Worm (Caenorhabditis elegans): Measurements from ENCODE around the gene ppk-3.

Gene ppk-3

DNA sequence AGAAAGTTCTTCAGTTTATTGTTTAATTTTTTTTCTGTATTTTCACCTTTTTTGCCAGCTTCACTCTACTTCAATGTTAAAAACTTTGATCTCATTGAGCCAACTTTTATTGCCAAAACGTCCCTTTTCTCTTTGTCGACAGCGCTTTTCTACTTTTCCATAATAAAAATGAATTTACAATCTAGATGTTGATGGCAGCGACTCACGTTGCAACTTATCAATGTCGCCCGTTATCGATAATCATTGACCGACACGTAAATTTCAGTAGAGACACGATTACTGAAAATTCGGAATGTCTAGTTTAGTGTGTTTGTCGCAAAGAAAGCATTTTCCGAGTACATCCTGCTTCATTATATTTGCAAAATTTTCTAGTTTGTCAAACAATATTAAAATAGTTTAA lies 4.3 kb upstream of the ppk-3 start:
- TF ChIP-seq zip-5 (tag; optimal IDR thresholded peaks at IDR 0.05): no peak
- no peak for TF ChIP-seq nfya-1 (tag; optimal IDR thresholded peaks at IDR 0.05)
- no peak for TF ChIP-seq odd-2 (tag; optimal IDR thresholded peaks at IDR 0.05)
- peak; percentile 32 for TF ChIP-seq elt-2 (tag; optimal IDR thresholded peaks at IDR 0.05)

DNA sequence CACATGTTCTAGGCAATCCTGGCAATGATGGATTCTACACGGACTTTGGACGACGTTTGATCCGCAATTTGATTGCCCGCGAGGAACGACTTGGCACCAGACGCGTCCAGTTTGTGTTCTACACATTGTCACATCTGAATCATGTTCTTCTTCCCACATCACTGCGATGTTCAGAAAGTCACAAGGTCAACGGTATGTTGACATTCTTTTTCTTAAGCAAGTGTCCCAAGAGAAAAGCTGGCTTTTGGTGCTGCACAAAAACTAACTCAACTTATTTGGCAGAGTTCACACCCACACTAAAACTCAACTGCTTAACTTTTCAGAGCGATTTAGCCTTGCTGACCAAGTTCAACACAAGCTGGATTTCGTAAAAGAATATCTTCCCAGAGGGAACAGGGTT lies 3.1 kb upstream of the ppk-3 start:
- TF ChIP-seq unc-3 (GFP tag; conservative IDR thresholded peaks at IDR 0.05) (no peak), unc-3 (tag; optimal IDR thresholded peaks at IDR 0.05) (no peak), pha-4 (tag; optimal IDR thresholded peaks at IDR 0.05) (no peak)

DNA sequence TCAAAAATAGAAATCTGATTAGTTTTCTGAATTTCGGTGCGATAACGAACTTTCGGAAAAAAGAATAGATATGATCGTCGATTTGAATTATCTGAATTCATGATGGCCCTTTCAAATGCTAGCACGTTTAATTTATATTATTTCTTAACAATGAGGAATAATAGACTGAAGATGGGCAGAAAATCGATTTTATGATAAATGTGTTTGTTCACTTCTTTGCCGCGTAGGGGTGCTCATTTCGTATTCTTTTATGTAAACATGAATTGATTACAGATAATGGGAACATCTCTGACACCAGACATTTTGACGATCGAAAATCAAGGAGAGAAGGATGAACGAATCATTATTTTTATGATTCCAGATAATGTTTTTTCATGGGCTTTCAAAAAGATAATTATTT lies 2.0 kb upstream of the ppk-3 start, which contains the start of gene F11C1.9:
F11C1.9 (minus strand) TSS at position 101 of the 400 bp plus-strand sequence.
- TF ChIP-seq hlh-13 (GFP tag; optimal IDR thresholded peaks at IDR 0.05): no peak
- no peak for TF ChIP-seq Y22D7AL.16 (tag; optimal IDR thresholded peaks at IDR 0.05)
- TF ChIP-seq mec-3 (tag; optimal IDR thresholded peaks at IDR 0.05; ENCODE audit: borderline replicate concordance): no peak
- TF ChIP-seq ceh-45 (GFP tag; IDR thresholded peaks at IDR 0.05): no peak
- TF ChIP-seq ttx-3 (tag; optimal IDR thresholded peaks at IDR 0.05): no peak
- TF ChIP-seq ceh-22 (tag; optimal IDR thresholded peaks at IDR 0.05): no peak
- no peak for TF ChIP-seq che-1 (tag; optimal IDR thresholded peaks at IDR 0.05)
- no peak for TF ChIP-seq pha-2 (tag; optimal IDR thresholded peaks at IDR 0.05)

DNA sequence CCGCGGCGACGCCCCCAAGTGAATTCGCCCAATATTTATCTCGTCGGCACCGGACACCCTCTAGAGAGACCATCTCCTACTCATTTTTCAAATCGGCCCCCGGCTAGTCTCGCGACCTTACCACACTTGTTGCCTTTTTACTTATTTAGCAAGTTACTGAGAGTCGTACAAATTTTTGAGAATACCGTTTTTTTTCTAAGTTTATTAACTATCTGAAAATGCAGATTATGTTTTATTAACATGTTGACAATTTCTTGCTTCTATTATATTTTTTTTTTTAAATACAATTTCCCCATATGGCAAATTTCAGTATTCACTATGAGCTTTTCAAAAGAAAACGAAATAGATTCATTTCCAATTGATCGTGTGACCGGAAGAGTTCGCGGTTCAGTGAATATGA lies 1.3 kb upstream of the ppk-3 start, which contains the start of the genes F11C1.4 and F11C1.10:
F11C1.4 (plus strand) TSS at position 301 of the 400 bp plus-strand sequence.
F11C1.10 (plus strand) TSS at position 309 of the 400 bp plus-strand sequence.
- TF ChIP-seq K09A11.1 (tag; optimal IDR thresholded peaks at IDR 0.05; ENCODE audit: insufficient read depth) (no peak), C38D4.7 (GFP tag; optimal IDR thresholded peaks at IDR 0.05) (no peak), ceh-45 (GFP tag; IDR thresholded peaks at IDR 0.05) (no peak), ceh-48 (tag; optimal IDR thresholded peaks at IDR 0.05) (no peak), elt-4 (tag; optimal IDR thresholded peaks at IDR 0.05) (no peak), ceh-18 (tag; optimal IDR thresholded peaks at IDR 0.05) (no peak), ceh-34 (tag; optimal IDR thresholded peaks at IDR 0.05) (no peak), unc-3 (GFP tag; conservative IDR thresholded peaks at IDR 0.05) (no peak), unc-3 (tag; optimal IDR thresholded peaks at IDR 0.05) (no peak), dve-1 (tag; optimal IDR thresholded peaks at IDR 0.05) (no peak), lin-11 (tag; optimal IDR thresholded peaks at IDR 0.05) (no peak), tbx-7 (tag; optimal IDR thresholded peaks at IDR 0.05) (no peak)

DNA sequence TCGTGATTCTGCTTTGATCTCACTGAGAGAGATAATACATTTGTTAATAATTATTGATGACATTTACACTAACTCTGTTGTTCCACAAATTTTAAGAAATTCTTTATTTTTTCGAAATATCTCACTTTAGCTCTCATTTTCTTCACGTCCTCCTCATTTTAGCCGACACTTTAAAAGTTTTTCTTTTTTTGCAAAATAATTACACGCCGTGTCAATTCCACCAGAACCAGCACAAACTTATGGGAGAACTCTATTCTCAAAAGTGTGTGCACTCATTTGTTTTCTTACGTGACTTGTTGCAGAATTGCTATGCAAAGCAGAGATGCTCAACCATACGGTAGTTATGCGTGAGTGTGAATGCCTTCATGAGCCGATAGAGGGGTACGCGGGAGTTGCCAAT lies 10.3 kb downstream of the ppk-3 start, which contains the start of gene frpr-2:
frpr-2 (plus strand) TSS at position 301 of the 400 bp plus-strand sequence.
- TF ChIP-seq F13H6.1 (tag; optimal IDR thresholded peaks at IDR 0.05) (no peak), npax-4 (tag; optimal IDR thresholded peaks at IDR 0.05) (no peak), ref-2 (tag; optimal IDR thresholded peaks at IDR 0.05) (no peak)

DNA sequence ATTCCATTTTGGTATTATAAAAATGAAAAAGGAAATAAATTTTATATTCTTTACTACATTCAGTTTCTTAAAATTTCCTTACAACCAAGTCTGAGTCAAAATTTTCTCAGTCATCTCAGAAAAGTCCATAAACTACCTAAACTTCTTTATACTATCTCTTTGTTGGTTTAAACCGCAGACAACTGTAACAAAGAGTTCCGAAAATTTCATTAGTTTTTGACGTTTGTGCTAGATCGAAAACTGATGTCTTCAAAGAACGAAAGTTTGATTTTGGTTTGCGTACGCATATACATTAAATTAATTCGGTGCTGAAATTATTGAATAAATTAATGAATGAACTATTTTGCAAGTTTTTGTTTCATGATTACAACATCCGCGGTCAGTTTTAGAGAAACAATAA lies 16.5 kb downstream of the ppk-3 start:
- no peak for TF ChIP-seq lin-11 (tag; optimal IDR thresholded peaks at IDR 0.05)
- TF ChIP-seq elt-2 (tag; optimal IDR thresholded peaks at IDR 0.05): no peak
- TF ChIP-seq ttx-3 (tag; optimal IDR thresholded peaks at IDR 0.05): no peak

DNA sequence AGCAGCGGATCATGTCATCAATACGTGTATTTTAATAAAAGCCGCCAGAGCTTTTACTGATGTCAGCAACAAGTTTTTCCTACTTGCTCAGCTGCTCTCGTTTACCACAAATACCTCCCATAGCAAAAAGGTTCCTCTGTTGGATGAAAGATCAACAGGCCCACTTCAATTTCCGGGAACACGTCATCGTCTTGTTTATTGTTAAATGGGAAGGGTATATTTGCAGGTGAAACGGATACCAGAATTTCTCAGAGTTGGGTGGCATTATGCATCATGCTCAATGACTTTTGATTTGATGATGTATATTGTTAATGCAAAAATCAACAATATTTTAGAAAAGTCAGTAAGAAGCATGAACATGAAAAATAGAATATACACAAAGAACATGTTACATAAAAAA lies 24.3 kb downstream of the ppk-3 start:
- no peak for TF ChIP-seq pros-1 (tag; optimal IDR thresholded peaks at IDR 0.05)
- no peak for TF ChIP-seq tbx-7 (tag; optimal IDR thresholded peaks at IDR 0.05)
- no peak for TF ChIP-seq K09A11.1 (tag; optimal IDR thresholded peaks at IDR 0.05; ENCODE audit: insufficient read depth)
- TF ChIP-seq hlh-15 (tag; optimal IDR thresholded peaks at IDR 0.05): no peak
- no peak for TF ChIP-seq elt-2 (tag; optimal IDR thresholded peaks at IDR 0.05)
- TF ChIP-seq ahr-1 (tag; optimal IDR thresholded peaks at IDR 0.05): no peak
- TF ChIP-seq C38D4.7 (GFP tag; optimal IDR thresholded peaks at IDR 0.05): no peak
- no peak for TF ChIP-seq ceh-22 (tag; optimal IDR thresholded peaks at IDR 0.05)
- TF ChIP-seq npax-4 (tag; optimal IDR thresholded peaks at IDR 0.05): no peak
- TF ChIP-seq dve-1 (tag; optimal IDR thresholded peaks at IDR 0.05): no peak
- TF ChIP-seq ceh-30 (tag; optimal IDR thresholded peaks at IDR 0.05): no peak

Measured in whole organism, late embryonic.